Worm (Caenorhabditis elegans) whole organism, young adult: ENCODE results near the gene rrp-8.

Source experiments
- B0035.1 ChIP-seq: sonication (generic microtip); optimal IDR thresholded peaks from 2 replicates; lab custom pipeline; 2016; ENCODE audit warnings: missing genetic modification characterization, mild to moderate bottlenecking, missing compliant biosample characterization, missing genotype, missing genetic modification reagents
- C06A6.2 ChIP-seq: fragments of 200-800 bp; sonication (Bioruptor generic); conservative IDR thresholded peaks from 2 replicates; pipeline ENCODE4 v1.3.6; 2022; ENCODE audit warnings: missing genetic modification characterization, missing compliant biosample characterization
- F22D6.2 ChIP-seq: sonication (generic microtip); optimal IDR thresholded peaks from 2 replicates; lab custom pipeline; 2016; ENCODE audit warnings: mild to moderate bottlenecking, missing genetic modification characterization, missing compliant biosample characterization
- F23B12.7 ChIP-seq: sonication (generic microtip); optimal IDR thresholded peaks from 2 replicates; lab custom pipeline; 2017; ENCODE audit warnings: missing genetic modification characterization, mild to moderate bottlenecking, missing compliant biosample characterization, antibody characterized with exemption, moderate library complexity; ENCODE audit not compliant: insufficient read depth
- F33H1.4 ChIP-seq: fragments of 200-800 bp; sonication (Bioruptor generic); IDR thresholded peaks from 2 replicates; pipeline ENCODE4 v1.3.6; 2022; ENCODE audit warnings: missing genetic modification reagents, missing genetic modification characterization, missing compliant biosample characterization
- F39B2.1 ChIP-seq: fragments of 200-800 bp; sonication (Bioruptor generic); IDR thresholded peaks from 2 replicates; pipeline ENCODE4 v1.3.6; 2022; ENCODE audit warnings: missing genetic modification reagents, missing genetic modification characterization, missing compliant biosample characterization
- F57C9.4 ChIP-seq: sonication (generic microtip); optimal IDR thresholded peaks from 2 replicates; lab custom pipeline; 2017; ENCODE audit warnings: mild to moderate bottlenecking, missing genetic modification characterization, missing compliant biosample characterization
- K12H6.12 ChIP-seq: fragments of 200-800 bp; sonication (Bioruptor generic); optimal IDR thresholded peaks from 2 replicates; lab custom pipeline; 2018; ENCODE audit warnings: mild to moderate bottlenecking, missing genetic modification characterization, missing compliant biosample characterization
- Y53G8AR.9 ChIP-seq: fragments of 200-800 bp; sonication (Bioruptor generic); conservative IDR thresholded peaks from 2 replicates; pipeline ENCODE4 v1.3.6; 2022; ENCODE audit warnings: missing genetic modification reagents, missing genetic modification characterization, missing compliant biosample characterization
- ama-1 ChIP-seq, 3 experiments: fragments of 150-350 bp in 1 of 3; sonication (generic microtip) in 2 of 3; optimal IDR thresholded peaks; 2 replicates each; lab custom pipeline; 2014 to 2018; ENCODE audit warnings: missing biosample characterization in 2 of 3, missing genetic modification characterization in 2 of 3, missing genetic modification reagents in 2 of 3
- athp-1 ChIP-seq: sonication (generic microtip); optimal IDR thresholded peaks from 2 replicates; lab custom pipeline; 2017; ENCODE audit warnings: mild to moderate bottlenecking, missing genetic modification characterization, missing compliant biosample characterization
- cebp-2 ChIP-seq: fragments of 200-800 bp; sonication (Bioruptor generic); IDR thresholded peaks from 2 replicates; pipeline ENCODE4 v1.3.6; 2022; ENCODE audit warnings: missing genetic modification characterization, missing compliant biosample characterization
- ceh-100 ChIP-seq: fragments of 200-800 bp; sonication (Bioruptor generic); IDR thresholded peaks from 2 replicates; pipeline ENCODE4 v1.3.6; 2022; ENCODE audit warnings: missing genetic modification reagents, missing genetic modification characterization, missing compliant biosample characterization
- ceh-58 ChIP-seq: fragments of 200-800 bp; sonication (Bioruptor generic); IDR thresholded peaks from 2 replicates; pipeline ENCODE4 v1.3.6; 2022; ENCODE audit warnings: missing genetic modification characterization, missing compliant biosample characterization
- ceh-79 ChIP-seq: sonication (generic microtip); optimal IDR thresholded peaks from 2 replicates; lab custom pipeline; 2017; ENCODE audit warnings: mild to moderate bottlenecking, missing genetic modification characterization, missing compliant biosample characterization
- chd-7 ChIP-seq: sonication (generic microtip); optimal IDR thresholded peaks from 2 replicates; lab custom pipeline; 2016; ENCODE audit warnings: mild to moderate bottlenecking, missing genetic modification characterization, moderate library complexity, missing compliant biosample characterization
- dox-1 ChIP-seq: fragments of 200-800 bp; sonication (Bioruptor generic); IDR thresholded peaks from 2 replicates; pipeline ENCODE4 v1.3.6; 2022; ENCODE audit warnings: missing genetic modification reagents, missing genetic modification characterization, missing compliant biosample characterization
- gei-17 ChIP-seq: fragments of 200-800 bp; sonication (Bioruptor generic); optimal IDR thresholded peaks from 2 replicates; lab custom pipeline; 2018; ENCODE audit warnings: mild to moderate bottlenecking, missing genetic modification characterization, missing compliant biosample characterization
- him-1 ChIP-seq: sonication (generic microtip); optimal IDR thresholded peaks from 2 replicates; lab custom pipeline; 2016; ENCODE audit warnings: missing genotype, missing genetic modification reagents, missing genetic modification characterization, missing compliant biosample characterization
- hmg-1.2 ChIP-seq: fragments of 200-800 bp; sonication (Bioruptor generic); IDR thresholded peaks from 2 replicates; pipeline ENCODE4 v1.3.6; 2022; ENCODE audit warnings: missing genetic modification reagents, missing genetic modification characterization, missing compliant biosample characterization
- hrde-1 ChIP-seq: sonication (generic microtip); optimal IDR thresholded peaks from 2 replicates; lab custom pipeline; 2016; ENCODE audit warnings: missing genetic modification characterization, mild to moderate bottlenecking, missing compliant biosample characterization, moderate library complexity, missing genotype, missing genetic modification reagents, borderline replicate concordance
- hsf-1 ChIP-seq: fragments of 200-800 bp; sonication (Bioruptor generic); IDR thresholded peaks from 2 replicates; pipeline ENCODE4 v1.3.6; 2022; ENCODE audit warnings: missing genetic modification reagents, missing genetic modification characterization, missing compliant biosample characterization
- lag-1 ChIP-seq: fragments of 200-800 bp; sonication (Bioruptor generic); IDR thresholded peaks from 2 replicates; pipeline ENCODE4 v1.3.6; 2022; ENCODE audit warnings: missing genetic modification reagents, missing genetic modification characterization, missing compliant biosample characterization
- lsl-1 ChIP-seq: fragments of 200-800 bp; sonication (Bioruptor generic); optimal IDR thresholded peaks from 2 replicates; lab custom pipeline; 2018; ENCODE audit warnings: mild to moderate bottlenecking, missing genetic modification characterization, moderate library complexity, missing compliant biosample characterization
- madf-3 ChIP-seq: fragments of 200-800 bp; sonication (Bioruptor generic); IDR thresholded peaks from 2 replicates; pipeline ENCODE4 v1.3.6; 2022; ENCODE audit warnings: missing genetic modification reagents, missing genetic modification characterization, missing compliant biosample characterization
- mel-28 ChIP-seq: sonication (generic microtip); optimal IDR thresholded peaks from 2 replicates; lab custom pipeline; 2016; ENCODE audit warnings: borderline replicate concordance, mild to moderate bottlenecking, missing genetic modification characterization, missing compliant biosample characterization
- mes-4 ChIP-seq: sonication (generic microtip); optimal IDR thresholded peaks from 2 replicates; lab custom pipeline; 2016; ENCODE audit warnings: missing genotype, missing genetic modification characterization, missing compliant biosample characterization
- nhr-27 ChIP-seq: fragments of 200-800 bp; sonication (Bioruptor generic); optimal IDR thresholded peaks from 2 replicates; lab custom pipeline; 2018; ENCODE audit warnings: mild to moderate bottlenecking, missing genetic modification characterization, moderate library complexity, missing compliant biosample characterization
- nhr-80 ChIP-seq: sonication (generic microtip); optimal IDR thresholded peaks from 2 replicates; lab custom pipeline; 2016; ENCODE audit warnings: missing genetic modification characterization, missing compliant biosample characterization
- pbrm-1 ChIP-seq: fragments of 200-800 bp; sonication (Bioruptor generic); IDR thresholded peaks from 2 replicates; pipeline ENCODE4 v1.3.6; 2022; ENCODE audit warnings: missing genetic modification reagents, missing genetic modification characterization, missing compliant biosample characterization
- rcor-1 ChIP-seq: fragments of 200-800 bp; sonication (Bioruptor generic); IDR thresholded peaks from 2 replicates; pipeline ENCODE4 v1.3.6; 2022; ENCODE audit warnings: missing genetic modification reagents, missing genetic modification characterization, missing compliant biosample characterization
- repo-1 ChIP-seq: sonication (generic microtip); optimal IDR thresholded peaks from 2 replicates; lab custom pipeline; 2017; ENCODE audit warnings: mild to moderate bottlenecking, missing genetic modification characterization, missing compliant biosample characterization
- rpc-1 ChIP-seq, 2 experiments: fragments of 150-350 bp in 1 of 2; sonication (generic microtip) in 1 of 2; optimal IDR thresholded peaks; 2 replicates each; lab custom pipeline; 2014 to 2018; ENCODE audit warnings: missing biosample characterization in 1 of 2, missing genetic modification characterization in 1 of 2, missing genetic modification reagents in 1 of 2, missing genotype in 1 of 2
- snpc-1.3 ChIP-seq: sonication (generic microtip); optimal IDR thresholded peaks from 2 replicates; lab custom pipeline; 2017; ENCODE audit warnings: missing genetic modification characterization, mild to moderate bottlenecking, missing compliant biosample characterization, antibody characterized with exemption, moderate library complexity, missing genotype, missing genetic modification reagents; ENCODE audit not compliant: insufficient read depth
- snpc-3.4 ChIP-seq: sonication (generic microtip); optimal IDR thresholded peaks from 2 replicates; lab custom pipeline; 2017; ENCODE audit warnings: missing genetic modification characterization, mild to moderate bottlenecking, missing compliant biosample characterization, antibody characterized with exemption, moderate library complexity, missing genotype, missing genetic modification reagents
- tbp1 ChIP-seq: fragments of 200-800 bp; sonication (Bioruptor generic); optimal IDR thresholded peaks from 2 replicates; lab custom pipeline; 2018; ENCODE audit warnings: mild to moderate bottlenecking, missing genetic modification characterization, missing compliant biosample characterization
- unc-130 ChIP-seq: sonication (generic microtip); optimal IDR thresholded peaks from 2 replicates; lab custom pipeline; 2016; ENCODE audit warnings: missing genetic modification reagents, missing genetic modification characterization, missing compliant biosample characterization
- zim-3 ChIP-seq: sonication (generic microtip); optimal IDR thresholded peaks from 2 replicates; lab custom pipeline; 2017; ENCODE audit warnings: mild to moderate bottlenecking, missing genetic modification characterization, moderate library complexity, missing compliant biosample characterization
- ztf-25 ChIP-seq: fragments of 200-800 bp; sonication (Bioruptor generic); IDR thresholded peaks from 2 replicates; pipeline ENCODE4 v1.3.6; 2022; ENCODE audit warnings: missing genetic modification reagents, missing genetic modification characterization, missing compliant biosample characterization
- ztf-28 ChIP-seq: fragments of 200-800 bp; sonication (Bioruptor generic); IDR thresholded peaks from 2 replicates; pipeline ENCODE4 v1.3.6; 2022; ENCODE audit warnings: missing genetic modification reagents, missing genetic modification characterization, missing compliant biosample characterization
- ztf-3 ChIP-seq: fragments of 200-800 bp; sonication (Bioruptor generic); optimal IDR thresholded peaks from 2 replicates; lab custom pipeline; 2018; ENCODE audit warnings: mild to moderate bottlenecking, missing genetic modification characterization, missing compliant biosample characterization
- ztf-6 ChIP-seq: fragments of 200-800 bp; sonication (Bioruptor generic); IDR thresholded peaks from 2 replicates; pipeline ENCODE4 v1.3.6; 2022; ENCODE audit warnings: missing genetic modification reagents, missing genetic modification characterization, missing compliant biosample characterization

rrp-8 gene

DNA sequence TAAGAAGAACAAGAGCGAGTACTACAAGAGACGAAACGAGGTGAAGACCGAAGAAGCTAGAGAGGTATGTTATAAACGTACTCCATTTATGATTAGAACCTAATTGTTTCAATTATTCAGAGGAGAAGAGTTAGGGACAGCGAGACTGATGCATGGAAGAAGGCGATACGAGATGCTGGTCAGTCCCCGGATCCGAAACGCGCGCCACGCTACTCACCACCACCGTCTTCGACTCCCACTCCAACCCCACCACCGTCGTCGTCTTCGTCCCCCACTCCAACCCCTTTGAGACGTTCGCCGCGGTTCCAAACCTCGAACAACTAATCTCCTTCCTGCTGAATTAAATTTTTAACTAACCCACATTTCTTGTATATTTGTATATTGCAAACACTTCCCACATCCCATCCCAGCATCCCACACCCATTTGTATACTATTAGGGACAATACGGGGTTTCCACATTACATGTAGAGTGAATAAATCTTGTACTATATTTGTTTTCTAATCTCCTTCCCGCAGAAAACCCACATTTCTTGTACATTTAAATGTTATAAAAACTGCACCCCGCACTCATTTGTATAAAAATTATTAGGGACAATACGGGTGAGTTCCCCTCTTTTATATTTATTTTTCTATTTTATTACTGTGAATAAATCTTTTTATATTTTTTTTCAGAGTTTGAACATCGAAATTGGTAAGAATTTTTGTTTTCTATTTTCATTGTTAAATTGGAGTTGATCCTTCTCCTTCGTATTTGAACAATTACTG lies 8.9 kb upstream of the rrp-8 start (continued):
- TF ChIP-seq ceh-100 (GFP tag; lab: Robert Waterston, UW), result 0 out of 2 replicates have a peak, but pooled peaks have one; percentile 14
- 0 out of 2 replicates have a peak, but pooled peaks have one; percentile 30 for TF ChIP-seq rcor-1 (GFP tag; lab: Robert Waterston, UW)
- TF ChIP-seq Y53G8AR.9 (GFP tag; lab: Robert Waterston, UW), result 0 out of 2 replicates have a peak, but pooled peaks have one; percentile 12
- TF ChIP-seq mes-4 (tag; lab: Kevin White, UChicago), result no peak
- TF ChIP-seq ceh-79, result no peak
- TF ChIP-seq madf-3 (GFP tag; lab: Robert Waterston, UW), result no peak
- TF ChIP-seq nhr-80, result no peak
- no peak for TF ChIP-seq nhr-27 (tag; lab: Kevin White, UChicago)
- peak; percentile 42 for TF ChIP-seq snpc-3.4
- no peak for TF ChIP-seq athp-1 (tag; lab: Kevin White, UChicago)
- TF ChIP-seq cebp-2 (GFP tag; lab: Robert Waterston, UW), result no peak

ce11 chrIV:388073-388472 lies 8.3 kb upstream of the rrp-8 start, which contains the start of gene ssna-1:
Gene ssna-1, plus strand, starts transcription at chrIV:388084.
- no peak for TF ChIP-seq ztf-3 (GFP tag; lab: Kevin White, UChicago)
- TF ChIP-seq hrde-1 (tag; lab: Kevin White, UChicago), result no peak
- TF ChIP-seq dox-1 (GFP tag; lab: Robert Waterston, UW), result no peak
- TF ChIP-seq hsf-1 (GFP tag; lab: Robert Waterston, UW), result no peak

DNA sequence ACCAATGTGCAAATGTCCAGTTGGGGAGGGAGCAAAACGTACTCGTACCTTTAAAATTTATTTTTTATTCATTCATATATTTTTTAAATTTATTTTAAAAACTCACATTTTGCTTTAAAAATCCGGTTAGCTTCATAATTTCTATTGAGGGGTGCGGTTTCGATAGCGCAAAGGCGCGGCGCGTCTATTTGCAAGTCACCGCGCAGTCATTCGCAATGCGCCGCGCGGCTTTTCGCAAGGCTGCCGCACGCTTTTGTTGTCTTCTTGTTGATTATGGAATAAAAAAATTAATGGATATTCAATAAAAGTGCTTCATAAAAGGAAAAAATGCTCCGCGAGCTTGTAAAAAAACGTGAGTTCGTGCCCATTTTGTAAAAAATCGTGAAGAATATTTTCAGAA lies 6.1 kb upstream of the rrp-8 start, which contains the start of the genes ears-2 and uncp-18:
ears-2 (minus strand) TSS at position 190 of the 400 bp plus-strand sequence.
uncp-18 (plus strand) TSS at position 282 of the 400 bp plus-strand sequence.
- TF ChIP-seq lsl-1 (GFP tag; lab: Kevin White, UChicago) (peak; percentile 73), ztf-6 (GFP tag; lab: Robert Waterston, UW) (0 out of 2 replicates have a peak, but pooled peaks have one; percentile 54), ama-1 (optimal IDR thresholded peaks at IDR 0.05; lab: Kevin White, UChicago) (no peak), ama-1 (GFP tag; optimal IDR thresholded peaks at IDR 0.05; lab: Kevin White, UChicago) (no peak), F39B2.1 (GFP tag; lab: Robert Waterston, UW) (no peak), unc-130 (GFP tag; lab: Kevin White, UChicago) (peak; percentile 94), athp-1 (tag; lab: Kevin White, UChicago) (peak; percentile 96), zim-3 (tag; lab: Kevin White, UChicago) (peak; percentile 79), Y53G8AR.9 (GFP tag; lab: Robert Waterston, UW) (peak; percentile 88), ztf-3 (GFP tag; lab: Kevin White, UChicago) (no peak), tbp1 (GFP tag; lab: Kevin White, UChicago) (peak; percentile 74), ceh-58 (GFP tag; lab: Robert Waterston, UW) (no peak), repo-1 (tag; lab: Kevin White, UChicago) (peak; percentile 39), F57C9.4 (tag; lab: Kevin White, UChicago) (peak; percentile 31), lag-1 (GFP tag; lab: Robert Waterston, UW) (no peak), rpc-1 (optimal IDR thresholded peaks at IDR 0.05; lab: Kevin White, UChicago) (peak; percentile 68), rpc-1 (tag; optimal IDR thresholded peaks at IDR 0.05; lab: Kevin White, UChicago) (peak; percentile 3), F22D6.2 (tag; lab: Kevin White, UChicago) (peak; percentile 41), him-1 (tag; lab: Kevin White, UChicago) (peak; percentile 78), B0035.1 (peak; percentile 50), chd-7 (tag; lab: Kevin White, UChicago) (peak; percentile 66), pbrm-1 (GFP tag; lab: Robert Waterston, UW) (peak; percentile 87), hmg-1.2 (GFP tag; lab: Robert Waterston, UW) (peak; percentile 73), F33H1.4 (GFP tag; lab: Robert Waterston, UW) (peak; percentile 74), snpc-1.3 (tag; lab: Kevin White, UChicago) (peak; percentile 82), ztf-25 (GFP tag; lab: Robert Waterston, UW) (peak; percentile 96), C06A6.2 (peak; percentile 97), F23B12.7 (tag; lab: Kevin White, UChicago) (peak; percentile 87), ztf-28 (peak; percentile 90), mel-28 (peak; percentile 33), gei-17 (peak; percentile 63), K12H6.12 (tag; lab: Kevin White, UChicago) (peak; percentile 81)
